Worm (Caenorhabditis elegans): ENCODE measurements around the gene daf-19.

Gene daf-19

ce11 chrII:10168905-10169782 is at the start of gene daf-19:
Gene daf-19, minus strand, starts transcription at chrII:10169346.
- TF ChIP-seq lin-40 (tag; optimal IDR thresholded peaks at IDR 0.05) (peak; percentile 23), let-607 (tag; optimal IDR thresholded peaks at IDR 0.05) (peak in 1 of 2 experiments; percentile 4), tbp1 (GFP tag; optimal IDR thresholded peaks at IDR 0.05) (peak; percentile 24), ztf-18 (tag; optimal IDR thresholded peaks at IDR 0.05) (peak; percentile 12), ets-4 (GFP tag; optimal IDR thresholded peaks at IDR 0.05) (no peak), die-1 (tag; optimal IDR thresholded peaks at IDR 0.05) (peak; percentile 42), K12H6.12 (tag; optimal IDR thresholded peaks at IDR 0.05) (peak; percentile 35), snpc-4 (GFP tag; optimal IDR thresholded peaks at IDR 0.05) (no peak), snpc-4 (tag; optimal IDR thresholded peaks at IDR 0.05) (peak in 1 of 4 experiments; percentile 17), nhr-27 (tag; optimal IDR thresholded peaks at IDR 0.05) (no peak), rec-8 (tag; optimal IDR thresholded peaks at IDR 0.05) (no peak), B0336.3 (GFP tag; IDR thresholded peaks at IDR 0.05) (0 out of 2 replicates have a peak, but pooled peaks have one; percentile 21), K11D2.4 (GFP tag; IDR thresholded peaks at IDR 0.05) (0 out of 2 replicates have a peak, but pooled peaks have one; percentile 31), chd-7 (tag; optimal IDR thresholded peaks at IDR 0.05) (peak; percentile 40), lsy-27 (tag; optimal IDR thresholded peaks at IDR 0.05; ENCODE audit: borderline replicate concordance, insufficient read depth) (no peak), ekl-4 (GFP tag; IDR thresholded peaks at IDR 0.05) (0 out of 2 replicates have a peak, but pooled peaks have one; percentile 33), mcd-1 (GFP tag; IDR thresholded peaks at IDR 0.05) (no peak; the same call in 1 of the 2 replicates), attf-5 (GFP tag; optimal IDR thresholded peaks at IDR 0.05) (peak; percentile 38), athp-1 (tag; optimal IDR thresholded peaks at IDR 0.05) (no peak), Y79H2A.3 (GFP tag; conservative IDR thresholded peaks at IDR 0.05) (no peak), gei-17 (GFP tag; optimal IDR thresholded peaks at IDR 0.05) (no peak), let-526 (GFP tag; IDR thresholded peaks at IDR 0.05) (no peak), dpff-1 (tag; optimal IDR thresholded peaks at IDR 0.05) (no peak), cebp-1 (GFP tag; IDR thresholded peaks at IDR 0.05) (no peak), cebp-1 (tag; optimal IDR thresholded peaks at IDR 0.05) (peak; percentile 64), dox-1 (GFP tag; IDR thresholded peaks at IDR 0.05) (peak; percentile 57), attf-3 (GFP tag; conservative IDR thresholded peaks at IDR 0.05) (no peak), zfh-2 (GFP tag; conservative IDR thresholded peaks at IDR 0.05) (peak; percentile 70), ceh-40 (GFP tag; IDR thresholded peaks at IDR 0.05) (no peak), unc-130 (GFP tag; optimal IDR thresholded peaks at IDR 0.05) (no peak), madf-6 (GFP tag; IDR thresholded peaks at IDR 0.05) (peak; percentile 23; the same call in 1 of the 2 replicates), egrh-3 (GFP tag; IDR thresholded peaks at IDR 0.05) (peak; percentile 45), ceh-58 (GFP tag; IDR thresholded peaks at IDR 0.05) (no peak), egl-44 (GFP tag; IDR thresholded peaks at IDR 0.05) (no peak), mxl-1 (tag; optimal IDR thresholded peaks at IDR 0.05) (no peak), ceh-27 (GFP tag; optimal IDR thresholded peaks at IDR 0.05) (peak; percentile 59), sea-2 (GFP tag; IDR thresholded peaks at IDR 0.05) (no peak), hmg-1.2 (GFP tag; IDR thresholded peaks at IDR 0.05) (peak; percentile 64; the same call in 1 of the 2 replicates), snpc-3.4 (tag; optimal IDR thresholded peaks at IDR 0.05) (no peak), efl-1 (GFP tag; optimal IDR thresholded peaks at IDR 0.05) (no peak), B0261.1 (tag; optimal IDR thresholded peaks at IDR 0.05) (no peak), F49E8.2 (tag; optimal IDR thresholded peaks at IDR 0.05; ENCODE audit: insufficient read depth) (no peak), nfyb-1 (GFP tag; IDR thresholded peaks at IDR 0.05) (peak; percentile 79), madf-3 (GFP tag; IDR thresholded peaks at IDR 0.05) (no peak), snpc-1.1 (tag; optimal IDR thresholded peaks at IDR 0.05; ENCODE audit: insufficient read depth) (no peak), rcor-1 (GFP tag; IDR thresholded peaks at IDR 0.05) (0 out of 2 replicates have a peak, but pooled peaks have one; percentile 29)

All from whole organism, young adult.